Fruit fly (Drosophila melanogaster): ENCODE measurements around the gene Spn77Ba.

Spn77Ba gene

dm6 chr3L:20356613-20357012 lies 39.6 kb downstream of the Spn77Ba start, which contains the start of gene kin17 (continued):
- TF ChIP-seq Opbp (GFP tag; IDR thresholded peaks at IDR 0.05; ENCODE audit: partially characterized antibody) (peak; percentile 72), trem (tag; optimal IDR thresholded peaks at IDR 0.05) (peak; percentile 64), Nf-YC (tag; optimal IDR thresholded peaks at IDR 0.05) (no peak), CG2129 (GFP tag; IDR thresholded peaks at IDR 0.05; ENCODE audit: partially characterized antibody) (0 out of 2 replicates have a peak, but pooled peaks have one; percentile 17), B-H1 (GFP tag; IDR thresholded peaks at IDR 0.05) (no peak), Blimp-1 (GFP tag; optimal IDR thresholded peaks at IDR 0.05) (no peak), wdn (GFP tag; IDR thresholded peaks at IDR 0.05) (no peak), Dref (GFP tag; IDR thresholded peaks at IDR 0.05) (peak; percentile 70), CG5953 (GFP tag; IDR thresholded peaks at IDR 0.05) (no peak), MESR4 (GFP tag; optimal IDR thresholded peaks at IDR 0.05) (peak; percentile 69), HLH4C (GFP tag; IDR thresholded peaks at IDR 0.05; ENCODE audit: partially characterized antibody) (0 out of 3 replicates have a peak, but pooled peaks have one; percentile 36), BEAF-32 (GFP tag; optimal IDR thresholded peaks at IDR 0.05) (peak; percentile 80), E2f2 (GFP tag; IDR thresholded peaks at IDR 0.05) (peak; percentile 90), br (optimal IDR thresholded peaks at IDR 0.05) (no peak), YL-1 (GFP tag; optimal IDR thresholded peaks at IDR 0.05) (peak; percentile 58), Doc3 (GFP tag; IDR thresholded peaks at IDR 0.05; ENCODE audit: partially characterized antibody) (peak; percentile 45; the same call in 1 of the 3 replicates), CG10462 (GFP tag; optimal IDR thresholded peaks at IDR 0.05) (peak; percentile 8), CG32767 (GFP tag; IDR thresholded peaks at IDR 0.05) (no peak), CG17328 (GFP tag; IDR thresholded peaks at IDR 0.05) (no peak), tna (GFP tag; IDR thresholded peaks at IDR 0.05; ENCODE audit: partially characterized antibody) (peak; percentile 55; the same call in 1 of the 2 replicates), gfzf (GFP tag; optimal IDR thresholded peaks at IDR 0.05) (peak; percentile 85), nmo (GFP tag; optimal IDR thresholded peaks at IDR 0.05) (peak; percentile 6), Bgb (GFP tag; IDR thresholded peaks at IDR 0.05; ENCODE audit: partially characterized antibody) (peak; percentile 74), sna (GFP tag; IDR thresholded peaks at IDR 0.05; ENCODE audit: partially characterized antibody) (peak; percentile 51; the same call in 1 of the 2 replicates), CG13287 (GFP tag; IDR thresholded peaks at IDR 0.05; ENCODE audit: partially characterized antibody) (peak; percentile 87), Xrp1 (GFP tag; IDR thresholded peaks at IDR 0.05) (no peak), CG4617 (GFP tag; optimal IDR thresholded peaks at IDR 0.05; ENCODE audit: borderline replicate concordance) (peak; percentile 68), CG10267 (tag; optimal IDR thresholded peaks at IDR 0.05) (peak; percentile 35), CG6272 (GFP tag; IDR thresholded peaks at IDR 0.05) (no peak), Hr3 (GFP tag; optimal IDR thresholded peaks at IDR 0.05) (no peak), Myb (GFP tag; optimal IDR thresholded peaks at IDR 0.05) (peak; percentile 52), CG9437 (GFP tag; optimal IDR thresholded peaks at IDR 0.05) (no peak), Scr (GFP tag; IDR thresholded peaks at IDR 0.05; ENCODE audit: partially characterized antibody) (peak; percentile 75), Dip2 (GFP tag; IDR thresholded peaks at IDR 0.05) (no peak), CG6791 (GFP tag; IDR thresholded peaks at IDR 0.05; ENCODE audit: partially characterized antibody) (peak; percentile 73; the same call in 2 of the 3 replicates), Ssrp (tag; optimal IDR thresholded peaks at IDR 0.05) (no peak), unc-4 (GFP tag; IDR thresholded peaks at IDR 0.05; ENCODE audit: partially characterized antibody) (peak; percentile 74), CG13123 (GFP tag; optimal IDR thresholded peaks at IDR 0.05) (no peak), Ets97D (GFP tag; optimal IDR thresholded peaks at IDR 0.05) (peak; percentile 1), CG3847 (GFP tag; IDR thresholded peaks at IDR 0.05) (peak; percentile 26; the same call in 1 of the 2 replicates), stwl (tag; optimal IDR thresholded peaks at IDR 0.05) (peak; percentile 91), CG17829 (tag; optimal IDR thresholded peaks at IDR 0.05) (peak; percentile 3), so (GFP tag; IDR thresholded peaks at IDR 0.05) (0 out of 3 replicates have a peak, but pooled peaks have one; percentile 13), pzg (GFP tag; optimal IDR thresholded peaks at IDR 0.05) (peak; percentile 78), zen2 (GFP tag; IDR thresholded peaks at IDR 0.05; ENCODE audit: partially characterized antibody) (peak; percentile 54; the same call in 2 of the 3 replicates), Dll (GFP tag; IDR thresholded peaks at IDR 0.05; ENCODE audit: partially characterized antibody) (peak; percentile 76; the same call in 3 of the 4 replicates), CG31365 (tag; optimal IDR thresholded peaks at IDR 0.05) (no peak), CG14710 (tag; optimal IDR thresholded peaks at IDR 0.05) (peak; percentile 39), Lim3 (GFP tag; IDR thresholded peaks at IDR 0.05) (no peak)
